Fruit fly (Drosophila melanogaster) whole organism, adult: ENCODE data around the gene CG14200.
A peak's percentile ranks its signal among the peaks of the same experiment; 100 is the strongest.

Experiments used
- CG11617 ChIP-seq: fragments of 200-800 bp; sonication (Bioruptor generic); optimal IDR thresholded peaks from 2 replicates; lab custom pipeline; 2017; ENCODE audit warnings: mild to moderate bottlenecking, missing biosample characterization, missing genetic modification reagents, missing genetic modification characterization
- CG12768 ChIP-seq: fragments of 200-800 bp; sonication (Bioruptor generic); optimal IDR thresholded peaks from 2 replicates; lab custom pipeline; 2017; ENCODE audit warnings: missing biosample characterization, missing genetic modification characterization, mild to moderate bottlenecking, moderate library complexity, missing genetic modification reagents
- CG14711 ChIP-seq: fragments of 200-800 bp; sonication (Bioruptor generic); optimal IDR thresholded peaks from 2 replicates; lab custom pipeline; 2018; ENCODE audit warnings: missing biosample characterization, mild to moderate bottlenecking, missing genetic modification characterization, moderate library complexity
- CG1620 ChIP-seq: fragments of 200-800 bp; sonication (Bioruptor generic); optimal IDR thresholded peaks from 2 replicates; lab custom pipeline; 2016; ENCODE audit warnings: missing biosample characterization, missing genetic modification characterization
- CG33017 ChIP-seq: fragments of 200-800 bp; sonication (Bioruptor generic); optimal IDR thresholded peaks from 2 replicates; lab custom pipeline; 2018; ENCODE audit warnings: missing biosample characterization, mild to moderate bottlenecking, missing genetic modification characterization, moderate library complexity
- CG5204 ChIP-seq: fragments of 200-800 bp; sonication (Bioruptor generic); optimal IDR thresholded peaks from 2 replicates; lab custom pipeline; 2016; ENCODE audit warnings: missing biosample characterization, missing genetic modification characterization
- CG7045 ChIP-seq: fragments of 200-800 bp; sonication (Bioruptor generic); optimal IDR thresholded peaks from 2 replicates; lab custom pipeline; 2017; ENCODE audit warnings: missing biosample characterization, mild to moderate bottlenecking, missing genetic modification characterization
- CG7101 ChIP-seq: fragments of 200-800 bp; sonication (Bioruptor generic); optimal IDR thresholded peaks from 2 replicates; lab custom pipeline; 2018; ENCODE audit warnings: missing biosample characterization, mild to moderate bottlenecking, missing genetic modification characterization, moderate library complexity
- Clk ChIP-seq: fragments of 200-800 bp; sonication (Bioruptor generic); optimal IDR thresholded peaks from 2 replicates; lab custom pipeline; 2017; ENCODE audit warnings: missing biosample characterization, missing genetic modification characterization
- Crg-1 ChIP-seq: fragments of 200-800 bp; sonication (Bioruptor generic); optimal IDR thresholded peaks from 2 replicates; lab custom pipeline; 2016; ENCODE audit warnings: missing biosample characterization, missing genetic modification characterization
- Hr96 ChIP-seq: fragments of 200-800 bp; sonication (Bioruptor generic); optimal IDR thresholded peaks from 2 replicates; lab custom pipeline; 2016; ENCODE audit warnings: missing biosample characterization, missing genetic modification characterization
- Mnt ChIP-seq: fragments of 200-800 bp; sonication (Bioruptor generic); optimal IDR thresholded peaks from 2 replicates; lab custom pipeline; 2016; ENCODE audit warnings: missing biosample characterization, mild to moderate bottlenecking, missing genetic modification characterization
- bab1 ChIP-seq: fragments of 200-800 bp; sonication (Bioruptor generic); optimal IDR thresholded peaks from 3 replicates; lab custom pipeline; 2019; ENCODE audit warnings: missing biosample characterization, mild to moderate bottlenecking, missing genetic modification characterization, moderate library complexity
- cic ChIP-seq: fragments of 200-800 bp; sonication (Bioruptor generic); optimal IDR thresholded peaks from 2 replicates; lab custom pipeline; 2017; ENCODE audit warnings: missing biosample characterization, mild to moderate bottlenecking, missing genetic modification characterization, moderate library complexity
- cnc ChIP-seq, 2 experiments: fragments of >200 bp; optimal IDR thresholded peaks; 2 replicates each; lab custom pipeline; 2017
- kay ChIP-seq: fragments of 200-800 bp; sonication (Bioruptor generic); peaks from one replicate; lab custom pipeline; 2016; ENCODE audit warnings: missing biosample characterization, missing genetic modification characterization, borderline replicate concordance
- ovo ChIP-seq: fragments of 200-800 bp; sonication (Bioruptor generic); optimal IDR thresholded peaks from 2 replicates; lab custom pipeline; 2016; ENCODE audit warnings: missing biosample characterization, missing genetic modification characterization
- pad ChIP-seq: fragments of 200-800 bp; sonication (Bioruptor generic); optimal IDR thresholded peaks from 3 replicates; lab custom pipeline; 2017; ENCODE audit warnings: missing biosample characterization, missing genetic modification characterization, mild to moderate bottlenecking, moderate library complexity, missing genetic modification reagents
- tj ChIP-seq: fragments of 200-800 bp; sonication (Bioruptor generic); optimal IDR thresholded peaks from 3 replicates; lab custom pipeline; 2017; ENCODE audit warnings: missing biosample characterization, mild to moderate bottlenecking, missing genetic modification characterization, moderate library complexity
- toe ChIP-seq: fragments of 200-800 bp; sonication (Bioruptor generic); optimal IDR thresholded peaks from 2 replicates; lab custom pipeline; 2016; ENCODE audit warnings: missing biosample characterization, missing genetic modification characterization

The CG14200 gene

DNA sequence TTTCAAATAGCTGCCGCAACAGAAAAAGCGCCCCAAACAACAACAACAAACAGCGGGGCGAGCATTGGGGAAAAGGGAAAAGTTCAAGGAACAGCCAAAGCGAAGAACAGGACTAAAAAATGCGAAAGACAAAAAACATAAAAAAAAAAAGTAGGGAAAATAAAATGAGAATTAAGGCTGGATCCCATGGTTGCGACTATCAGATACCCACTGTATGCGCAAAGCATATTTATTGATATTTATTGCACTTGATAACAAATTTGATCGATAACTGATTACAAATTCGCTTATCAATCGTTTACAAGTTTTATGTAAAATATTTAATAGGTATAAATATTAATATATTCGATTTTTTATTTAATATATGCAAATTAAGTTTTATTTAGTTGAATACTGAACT lies 54.3 kb downstream of the CG14200 start:
- TF ChIP-seq CG12768 (no peak), bab1 (GFP tag; lab: Kevin White, UChicago) (no peak), Hr96 (GFP tag; lab: Kevin White, UChicago) (no peak), CG7101 (tag; lab: Kevin White, UChicago) (no peak), CG14711 (no peak), pad (no peak), Mnt (GFP tag; lab: Kevin White, UChicago) (no peak), CG33017 (tag; lab: Kevin White, UChicago) (no peak), ovo (GFP tag; lab: Kevin White, UChicago) (no peak), Clk (GFP tag; lab: Kevin White, UChicago) (no peak), CG11617 (no peak), CG7045 (GFP tag; lab: Kevin White, UChicago) (no peak), Crg-1 (GFP tag; lab: Kevin White, UChicago) (no peak), cnc (optimal IDR thresholded peaks at IDR 0.05; lab: Kevin White, UChicago) (no peak), tj (GFP tag; lab: Kevin White, UChicago) (no peak), CG5204 (GFP tag; lab: Kevin White, UChicago) (no peak), CG1620 (GFP tag; lab: Kevin White, UChicago) (no peak), kay (GFP tag; lab: Kevin White, UChicago) (no peak), cic (no peak)

DNA sequence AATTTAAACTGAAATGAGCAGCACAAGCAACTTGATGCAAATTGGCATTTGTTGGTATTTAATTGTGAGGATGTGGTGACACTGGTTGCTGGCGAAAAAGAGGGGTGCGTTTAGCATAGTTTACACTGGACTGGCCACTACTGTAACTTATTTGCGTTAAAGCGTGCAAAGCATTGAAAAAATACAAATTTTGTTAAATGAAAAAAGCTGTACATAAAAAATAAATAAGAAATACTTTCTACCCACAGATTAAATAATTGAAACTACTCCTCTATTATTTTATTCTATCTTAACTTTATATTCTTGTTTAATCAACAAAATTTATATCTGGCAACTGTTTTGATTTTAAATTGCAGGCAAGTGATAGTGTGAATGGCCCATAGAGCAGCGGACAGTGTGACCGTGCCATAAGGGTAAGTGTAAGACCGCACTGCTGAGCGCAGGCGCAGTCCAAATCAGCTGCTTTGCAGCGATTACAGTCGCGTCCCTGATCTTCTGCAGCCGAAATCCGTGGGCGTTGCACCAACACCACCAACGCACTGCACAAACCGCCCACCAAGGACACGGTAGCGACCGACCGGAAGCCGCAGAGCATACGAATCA lies 70.5 kb downstream of the CG14200 start, which contains the start of the genes Grip84 and car:
Gene Grip84, minus strand, starts transcription at position 51 of the 603 bp plus-strand sequence.
Gene car, plus strand, starts transcription at position 306 of the 603 bp plus-strand sequence.
- TF ChIP-seq CG11617 (peak; percentile 44), CG5204 (GFP tag; lab: Kevin White, UChicago) (no peak), CG14711 (peak; percentile 87), cic (no peak), cnc (optimal IDR thresholded peaks at IDR 0.05; lab: Kevin White, UChicago) (no peak), tj (GFP tag; lab: Kevin White, UChicago) (peak; percentile 35), Clk (GFP tag; lab: Kevin White, UChicago) (no peak), CG12768 (no peak), CG33017 (tag; lab: Kevin White, UChicago) (peak; percentile 14), bab1 (GFP tag; lab: Kevin White, UChicago) (no peak), CG7101 (tag; lab: Kevin White, UChicago) (peak; percentile 65), pad (peak; percentile 42), Crg-1 (GFP tag; lab: Kevin White, UChicago) (no peak), ovo (GFP tag; lab: Kevin White, UChicago) (peak; percentile 7), Hr96 (GFP tag; lab: Kevin White, UChicago) (no peak), CG7045 (GFP tag; lab: Kevin White, UChicago) (peak; percentile 54), Mnt (GFP tag; lab: Kevin White, UChicago) (peak; percentile 44), CG1620 (GFP tag; lab: Kevin White, UChicago) (no peak), kay (GFP tag; lab: Kevin White, UChicago) (no peak), toe (GFP tag; lab: Kevin White, UChicago) (no peak)
